Worm (Caenorhabditis elegans) whole organism, young adult: ENCODE measurements around the gene piit-1.

Source experiments
- K12H6.12 ChIP-seq: fragments of 200-800 bp; sonication (Bioruptor generic); optimal IDR thresholded peaks from 2 replicates; lab custom pipeline; 2018; ENCODE audit warnings: mild to moderate bottlenecking, missing genetic modification characterization, missing compliant biosample characterization
- ama-1 ChIP-seq, 3 experiments: fragments of 150-350 bp in 1 of 3; sonication (generic microtip) in 2 of 3; optimal IDR thresholded peaks; 2 replicates each; lab custom pipeline; 2014 to 2018; ENCODE audit warnings: missing biosample characterization in 2 of 3, missing genetic modification characterization in 2 of 3, missing genetic modification reagents in 2 of 3
- atf-7 ChIP-seq: sonication (generic microtip); optimal IDR thresholded peaks from 2 replicates; lab custom pipeline; 2017; ENCODE audit warnings: mild to moderate bottlenecking, missing genetic modification characterization, missing compliant biosample characterization
- bed-2 ChIP-seq: fragments of 200-800 bp; sonication (Bioruptor generic); IDR thresholded peaks from 2 replicates; pipeline ENCODE4 v1.3.6; 2022; ENCODE audit warnings: missing genetic modification reagents, missing genetic modification characterization, missing compliant biosample characterization
- hrde-1 ChIP-seq: sonication (generic microtip); optimal IDR thresholded peaks from 2 replicates; lab custom pipeline; 2016; ENCODE audit warnings: missing genetic modification characterization, mild to moderate bottlenecking, missing compliant biosample characterization, moderate library complexity, missing genotype, missing genetic modification reagents, borderline replicate concordance
- lir-1 ChIP-seq: fragments of 200-800 bp; sonication (Bioruptor generic); conservative IDR thresholded peaks from 2 replicates; pipeline ENCODE4 v1.3.6; 2022; ENCODE audit warnings: missing genetic modification reagents, missing genetic modification characterization, missing compliant biosample characterization
- madf-3 ChIP-seq: fragments of 200-800 bp; sonication (Bioruptor generic); IDR thresholded peaks from 2 replicates; pipeline ENCODE4 v1.3.6; 2022; ENCODE audit warnings: missing genetic modification reagents, missing genetic modification characterization, missing compliant biosample characterization
- pha-4 ChIP-seq: fragments of 150-350 bp; sonication (generic microtip); optimal IDR thresholded peaks from 2 replicates; lab custom pipeline; 2014; ENCODE audit warnings: missing biosample characterization, missing genetic modification reagents, missing genetic modification characterization
- rec-8 ChIP-seq, 2 experiments: sonication (generic microtip); optimal IDR thresholded peaks; 2 replicates each; lab custom pipeline; 2016; ENCODE audit warnings: mild to moderate bottlenecking in 2 of 2, missing genetic modification characterization in 2 of 2, missing genetic modification reagents in 2 of 2, missing genotype in 2 of 2, missing biosample characterization in 1 of 2, missing compliant biosample characterization in 1 of 2, moderate library complexity in 1 of 2
- snpc-1.3 ChIP-seq: sonication (generic microtip); optimal IDR thresholded peaks from 2 replicates; lab custom pipeline; 2017; ENCODE audit warnings: missing genetic modification characterization, mild to moderate bottlenecking, missing compliant biosample characterization, antibody characterized with exemption, moderate library complexity, missing genotype, missing genetic modification reagents; ENCODE audit not compliant: insufficient read depth
- snpc-4 ChIP-seq, 5 experiments: fragments of 150-350 bp in 1 of 5; sonication (generic microtip) in 4 of 5; optimal IDR thresholded peaks; 2 replicates each; lab custom pipeline; 2014 to 2018; ENCODE audit warnings: missing genetic modification characterization in 5 of 5, missing biosample characterization in 3 of 5, antibody characterized with exemption in 2 of 5, mild to moderate bottlenecking in 2 of 5, missing compliant biosample characterization in 2 of 5, missing genotype in 2 of 5, moderate library complexity in 2 of 5, missing genetic modification reagents in 1 of 5
- unc-62 ChIP-seq: fragments of 150-350 bp; optimal IDR thresholded peaks from 2 replicates; lab custom pipeline; 2014; ENCODE audit warnings: missing biosample characterization, missing genetic modification reagents, missing genetic modification characterization
- xnd-1 ChIP-seq: sonication (generic microtip); optimal IDR thresholded peaks from 2 replicates; lab custom pipeline; 2016; ENCODE audit warnings: missing genotype, missing genetic modification reagents, missing genetic modification characterization, missing compliant biosample characterization

ce11 chrV:11583212-11583611, 26.7 kb downstream of the piit-1 start, which contains the start of gene srx-88:
- TF ChIP-seq xnd-1 (tag; lab: Kevin White, UChicago) (no peak), ama-1 (optimal IDR thresholded peaks at IDR 0.05; lab: Kevin White, UChicago) (no peak), ama-1 (GFP tag; optimal IDR thresholded peaks at IDR 0.05; lab: Kevin White, UChicago) (no peak), unc-62 (GFP tag; lab: Kevin White, UChicago) (no peak), snpc-1.3 (tag; lab: Kevin White, UChicago) (no peak), rec-8 (tag; optimal IDR thresholded peaks at IDR 0.05; lab: Kevin White, UChicago) (no peak), madf-3 (GFP tag; lab: Robert Waterston, UW) (no peak), snpc-4 (GFP tag; optimal IDR thresholded peaks at IDR 0.05; lab: Kevin White, UChicago) (no peak), snpc-4 (tag; optimal IDR thresholded peaks at IDR 0.05; lab: Kevin White, UChicago) (no peak), hrde-1 (tag; lab: Kevin White, UChicago) (no peak), lir-1 (GFP tag; lab: Robert Waterston, UW) (no peak), pha-4 (tag; lab: Kevin White, UChicago) (no peak), K12H6.12 (no peak), bed-2 (GFP tag; lab: Robert Waterston, UW) (no peak), atf-7 (tag; lab: Kevin White, UChicago) (no peak)
